Fruit fly (Drosophila melanogaster): ENCODE results near the gene CG32269.

CG32269 gene

dm6 chr3L:3240597-3241367 lies 32.0 kb upstream of the CG32269 start:
- TF ChIP-seq NK7.1 (GFP tag; optimal IDR thresholded peaks at IDR 0.05) (no peak), Ets65A (GFP tag) (peak; percentile 25), CG17612 (GFP tag; IDR thresholded peaks at IDR 0.05) (no peak), dmrt11E (tag; optimal IDR thresholded peaks at IDR 0.05) (peak; percentile 55), dmrt99B (tag; optimal IDR thresholded peaks at IDR 0.05) (peak; percentile 77), ATbp (GFP tag; optimal IDR thresholded peaks at IDR 0.05) (peak; percentile 21), Drgx (GFP tag; IDR thresholded peaks at IDR 0.05) (peak; percentile 84), CG14441 (GFP tag; IDR thresholded peaks at IDR 0.05) (peak; percentile 18; the same call in 1 of the 2 replicates), Hand (GFP tag; optimal IDR thresholded peaks at IDR 0.05) (no peak), CG13424 (tag; optimal IDR thresholded peaks at IDR 0.05) (peak; percentile 40), CG12391 (tag; optimal IDR thresholded peaks at IDR 0.05) (peak; percentile 48), fd96Cb (tag; optimal IDR thresholded peaks at IDR 0.05) (peak; percentile 38), dimm (GFP tag; IDR thresholded peaks at IDR 0.05) (peak; percentile 6; the same call in 1 of the 2 replicates), CG7839 (tag; optimal IDR thresholded peaks at IDR 0.05) (peak; percentile 32), Oli (tag; optimal IDR thresholded peaks at IDR 0.05) (peak; percentile 51), dysf (GFP tag; IDR thresholded peaks at IDR 0.05) (0 out of 3 replicates have a peak, but pooled peaks have one; percentile 25), gem (tag; optimal IDR thresholded peaks at IDR 0.05) (peak; percentile 63), CG42726 (GFP tag; IDR thresholded peaks at IDR 0.05; ENCODE audit: partially characterized antibody) (no peak), lbe (GFP tag; optimal IDR thresholded peaks at IDR 0.05) (peak; percentile 94), Xbp1 (GFP tag; optimal IDR thresholded peaks at IDR 0.05) (peak; percentile 12), corto (GFP tag; optimal IDR thresholded peaks at IDR 0.05) (peak; percentile 90), chinmo (GFP tag; IDR thresholded peaks at IDR 0.05; ENCODE audit: partially characterized antibody) (0 out of 4 replicates have a peak, but pooled peaks have one; percentile 28), nmo (GFP tag; optimal IDR thresholded peaks at IDR 0.05) (peak; percentile 60), CG18262 (tag; optimal IDR thresholded peaks at IDR 0.05) (peak; percentile 45), tap (tag; optimal IDR thresholded peaks at IDR 0.05) (peak; percentile 44), crol (GFP tag; IDR thresholded peaks at IDR 0.05) (peak; percentile 70), gcm2 (GFP tag; optimal IDR thresholded peaks at IDR 0.05) (no peak), az2 (GFP tag; optimal IDR thresholded peaks at IDR 0.05) (peak; percentile 29), Nf-YB (GFP tag; optimal IDR thresholded peaks at IDR 0.05) (peak; percentile 24), Jarid2 (GFP tag; optimal IDR thresholded peaks at IDR 0.05) (no peak), Hr51 (GFP tag; optimal IDR thresholded peaks at IDR 0.05) (peak in 1 of 2 experiments; percentile 65), CG17829 (tag; optimal IDR thresholded peaks at IDR 0.05) (peak; percentile 11), CG6272 (GFP tag; IDR thresholded peaks at IDR 0.05) (no peak), rib (GFP tag; IDR thresholded peaks at IDR 0.05) (no peak), trem (tag; optimal IDR thresholded peaks at IDR 0.05) (peak; percentile 17), Med (GFP tag) (peak; percentile 56), salm (tag; optimal IDR thresholded peaks at IDR 0.05) (no peak), ci (GFP tag; IDR thresholded peaks at IDR 0.05) (0 out of 3 replicates have a peak, but pooled peaks have one; percentile 43), CG10267 (tag; optimal IDR thresholded peaks at IDR 0.05) (peak; percentile 5), CG3726 (GFP tag; IDR thresholded peaks at IDR 0.05) (no peak), dpn (GFP tag; optimal IDR thresholded peaks at IDR 0.05) (peak in 1 of 2 experiments; percentile 31), Sox100B (GFP tag; optimal IDR thresholded peaks at IDR 0.05) (peak; percentile 28), CG4424 (GFP tag; optimal IDR thresholded peaks at IDR 0.05) (peak; percentile 3), Sox102F (GFP tag; optimal IDR thresholded peaks at IDR 0.05) (peak; percentile 70), CG11093 (GFP tag; IDR thresholded peaks at IDR 0.05) (no peak), bsh (GFP tag; optimal IDR thresholded peaks at IDR 0.05) (peak; percentile 66 to 92), unpg (GFP tag; optimal IDR thresholded peaks at IDR 0.05) (peak; percentile 18)
